Worm (Caenorhabditis elegans): Measurements from ENCODE around the gene F58E2.2.

The F58E2.2 gene

DNA sequence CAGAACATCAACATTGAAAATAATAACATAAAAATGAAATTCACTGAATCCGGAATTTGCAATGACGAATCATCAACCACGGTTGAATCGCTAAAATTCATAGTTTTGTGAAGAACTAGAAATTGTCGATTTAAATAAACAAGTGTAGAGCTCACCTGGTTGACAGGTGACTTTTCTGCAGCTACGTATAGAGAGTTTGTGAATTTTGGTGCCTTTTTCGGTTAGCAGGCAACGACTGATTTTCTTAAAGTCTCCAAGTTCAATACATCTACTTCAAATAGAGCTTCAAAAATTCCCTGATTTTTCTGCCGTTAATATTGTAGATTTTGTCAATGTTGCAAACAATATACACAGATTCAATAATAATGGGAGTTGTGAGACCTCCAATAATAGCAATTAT lies 7.3 kb downstream of the F58E2.2 start, which contains the start of gene srz-69:
TSS of gene srz-69 (minus strand) at position 101 of the 400 bp plus-strand sequence.
- no peak for TF ChIP-seq ceh-83 (GFP tag; optimal IDR thresholded peaks at IDR 0.05)
- TF ChIP-seq tbx-8 (GFP tag; optimal IDR thresholded peaks at IDR 0.05): no peak
- no peak for TF ChIP-seq ztf-11 (tag; optimal IDR thresholded peaks at IDR 0.05)
- no peak for TF ChIP-seq flh-1 (GFP tag; optimal IDR thresholded peaks at IDR 0.05)
- no peak for TF ChIP-seq drap-1 (GFP tag; optimal IDR thresholded peaks at IDR 0.05)
- TF ChIP-seq snpc-4 (tag; optimal IDR thresholded peaks at IDR 0.05): no peak
- TF ChIP-seq lsy-2 (tag; optimal IDR thresholded peaks at IDR 0.05): no peak
- TF ChIP-seq unc-39 (tag; optimal IDR thresholded peaks at IDR 0.05): no peak
- TF ChIP-seq M03D4.4 (tag; optimal IDR thresholded peaks at IDR 0.05): no peak
- TF ChIP-seq pha-4 (tag; optimal IDR thresholded peaks at IDR 0.05): no peak
- no peak for TF ChIP-seq blmp-1 (tag; optimal IDR thresholded peaks at IDR 0.05)
- TF ChIP-seq lin-13 (tag; optimal IDR thresholded peaks at IDR 0.05): no peak
- TF ChIP-seq nhr-28 (tag; optimal IDR thresholded peaks at IDR 0.05): no peak

DNA sequence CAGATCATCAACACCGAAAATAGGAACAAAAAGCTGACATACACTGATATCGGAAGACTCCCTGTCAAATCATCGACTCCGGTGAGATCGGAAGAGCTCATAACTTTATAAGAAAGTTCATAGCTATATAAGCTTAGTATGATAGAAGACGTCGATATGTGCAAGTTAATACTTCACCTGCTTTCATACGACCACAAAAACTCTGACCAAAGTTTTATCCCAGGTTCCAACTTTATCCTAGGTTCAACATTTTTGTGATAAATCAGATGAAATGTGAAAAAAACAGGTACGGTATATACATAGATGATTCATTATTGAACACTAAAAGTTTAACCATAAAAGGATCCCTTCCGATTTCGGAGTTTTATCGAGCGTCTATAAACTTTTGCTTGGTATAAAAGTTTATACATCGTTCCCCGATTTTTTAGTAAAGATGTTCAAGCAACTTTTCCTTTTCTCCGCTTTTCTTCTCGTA lies 9.1 kb downstream of the F58E2.2 start, which contains the start of the genes srz-70 and C09G12.5:
TSS of gene srz-70 (minus strand) at position 101 of the 475 bp plus-strand sequence.
TSS of gene C09G12.5 (plus strand) at position 425 of the 475 bp plus-strand sequence.
- TF ChIP-seq unc-120 (tag; optimal IDR thresholded peaks at IDR 0.05; ENCODE audit: poor library complexity, severe bottlenecking) (no peak), blmp-1 (tag; optimal IDR thresholded peaks at IDR 0.05) (no peak), bed-3 (GFP tag; optimal IDR thresholded peaks at IDR 0.05) (no peak), M03D4.4 (tag; optimal IDR thresholded peaks at IDR 0.05) (no peak), nhr-12 (tag; optimal IDR thresholded peaks at IDR 0.05) (no peak), hlh-1 (tag; optimal IDR thresholded peaks at IDR 0.05) (no peak), unc-62 (GFP tag; optimal IDR thresholded peaks at IDR 0.05) (no peak), flh-1 (GFP tag; optimal IDR thresholded peaks at IDR 0.05) (no peak), ham-2 (GFP tag; optimal IDR thresholded peaks at IDR 0.05) (no peak), pha-4 (tag; optimal IDR thresholded peaks at IDR 0.05) (no peak), zip-8 (tag; optimal IDR thresholded peaks at IDR 0.05) (no peak), nhr-28 (tag; optimal IDR thresholded peaks at IDR 0.05) (no peak), mab-5 (tag; optimal IDR thresholded peaks at IDR 0.05) (no peak), sem-2 (GFP tag; optimal IDR thresholded peaks at IDR 0.05) (no peak), nhr-237 (tag; optimal IDR thresholded peaks at IDR 0.05) (no peak), mep-1 (tag; optimal IDR thresholded peaks at IDR 0.05) (no peak), ceh-43 (GFP tag; optimal IDR thresholded peaks at IDR 0.05) (no peak), ceh-39 (tag; optimal IDR thresholded peaks at IDR 0.05) (no peak), ceh-83 (GFP tag; optimal IDR thresholded peaks at IDR 0.05) (no peak), drap-1 (GFP tag; optimal IDR thresholded peaks at IDR 0.05) (no peak)

DNA sequence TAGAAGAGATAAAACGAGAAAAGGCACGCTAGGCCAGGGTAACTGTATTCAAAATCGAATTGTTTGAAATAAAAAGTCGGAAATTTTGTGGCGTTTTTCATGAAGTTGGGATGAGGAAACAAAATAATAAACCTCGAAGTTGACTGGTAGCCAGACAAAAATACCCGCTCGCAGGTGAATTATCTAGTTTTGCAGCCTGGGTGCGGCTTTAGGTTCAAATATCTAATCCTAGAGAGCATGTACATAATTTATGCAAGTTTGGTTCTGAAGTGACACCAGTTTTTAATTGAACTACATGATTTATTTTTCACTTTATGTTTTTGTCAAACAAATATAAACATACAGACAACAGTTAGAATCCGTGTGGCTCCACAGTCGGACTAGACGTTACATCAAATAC lies 11.9 kb downstream of the F58E2.2 start, which contains the start of gene srz-37:
TSS of gene srz-37 (minus strand) at position 101 of the 400 bp plus-strand sequence.
- TF ChIP-seq nhr-12 (tag; optimal IDR thresholded peaks at IDR 0.05) (no peak), nhr-237 (tag; optimal IDR thresholded peaks at IDR 0.05) (no peak), unc-62 (GFP tag; optimal IDR thresholded peaks at IDR 0.05) (no peak), M03D4.4 (tag; optimal IDR thresholded peaks at IDR 0.05) (no peak), drap-1 (GFP tag; optimal IDR thresholded peaks at IDR 0.05) (no peak), cnd-1 (tag; optimal IDR thresholded peaks at IDR 0.05) (no peak), pha-4 (tag; optimal IDR thresholded peaks at IDR 0.05) (no peak)

DNA sequence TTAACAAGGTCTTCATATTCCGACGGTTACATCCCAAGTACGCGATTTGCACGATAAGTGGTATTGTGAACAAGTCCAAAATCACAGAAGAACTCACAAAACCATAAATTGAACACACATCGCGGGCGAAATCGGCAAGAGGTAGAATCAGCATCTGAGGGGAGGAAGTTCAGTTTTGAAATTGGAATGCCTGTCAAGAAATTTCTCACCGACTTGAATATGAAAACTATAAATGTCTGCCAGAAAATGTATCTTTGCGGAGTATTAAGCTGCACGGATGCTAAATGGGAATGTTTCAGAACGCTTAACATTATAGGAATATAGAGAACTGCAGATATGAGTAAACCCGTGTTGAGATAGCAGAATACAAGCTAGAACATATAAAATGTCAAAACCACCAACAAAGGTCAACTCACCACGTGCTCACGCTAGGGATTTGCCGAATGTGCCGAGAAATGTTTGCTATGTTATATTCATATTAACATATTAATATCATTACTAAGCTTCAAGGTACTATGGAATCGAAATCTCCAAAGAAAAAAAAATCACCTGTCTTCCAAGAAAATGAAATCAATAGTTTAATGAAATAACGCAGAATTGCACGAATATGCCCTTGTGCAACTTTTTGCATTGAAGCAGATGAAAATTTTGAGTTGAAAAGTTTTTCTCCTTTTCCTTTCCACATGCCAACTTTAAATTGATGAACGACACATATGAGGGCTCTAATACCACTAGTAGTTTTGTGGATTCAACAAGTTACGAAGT lies 12.5 kb downstream of the F58E2.2 start, which contains the start of gene srz-82:
TSS of gene srz-82 (plus strand) at position 701 of the 765 bp plus-strand sequence.
- TF ChIP-seq hlh-1 (tag; optimal IDR thresholded peaks at IDR 0.05) (no peak), snpc-4 (tag; optimal IDR thresholded peaks at IDR 0.05) (no peak), M03D4.4 (tag; optimal IDR thresholded peaks at IDR 0.05) (no peak), unc-39 (tag; optimal IDR thresholded peaks at IDR 0.05) (no peak), blmp-1 (tag; optimal IDR thresholded peaks at IDR 0.05) (no peak), unc-62 (GFP tag; optimal IDR thresholded peaks at IDR 0.05) (no peak), mep-1 (tag; optimal IDR thresholded peaks at IDR 0.05) (no peak), lsy-2 (tag; optimal IDR thresholded peaks at IDR 0.05) (no peak), flh-1 (GFP tag; optimal IDR thresholded peaks at IDR 0.05) (no peak), ham-2 (GFP tag; optimal IDR thresholded peaks at IDR 0.05) (no peak), bed-3 (GFP tag; optimal IDR thresholded peaks at IDR 0.05) (no peak), tbx-8 (GFP tag; optimal IDR thresholded peaks at IDR 0.05) (no peak), ceh-43 (GFP tag; optimal IDR thresholded peaks at IDR 0.05) (no peak)

DNA sequence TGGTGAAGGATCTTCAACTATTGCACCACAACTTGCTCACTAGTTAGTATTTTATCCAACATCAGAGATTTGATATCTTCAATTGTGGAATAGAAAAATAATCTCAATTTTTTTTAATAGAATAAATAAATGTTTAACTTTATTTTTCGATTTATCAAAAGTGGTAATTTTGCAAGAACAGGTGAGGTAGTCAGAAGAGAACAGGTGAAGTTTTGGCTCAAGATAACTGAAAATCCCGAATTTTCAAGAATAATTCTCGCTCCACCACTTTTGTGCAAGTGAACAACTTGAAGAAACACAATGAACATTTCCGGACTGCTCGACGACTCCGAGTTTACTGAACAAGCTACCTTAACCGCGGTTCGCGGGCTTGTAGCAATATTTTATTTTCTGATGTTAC lies 21.6 kb downstream of the F58E2.2 start, which contains the start of gene srz-78:
TSS of gene srz-78 (plus strand) at position 301 of the 400 bp plus-strand sequence.
- TF ChIP-seq ham-2 (GFP tag; optimal IDR thresholded peaks at IDR 0.05) (no peak), nhr-76 (tag; optimal IDR thresholded peaks at IDR 0.05) (no peak), tbx-8 (GFP tag; optimal IDR thresholded peaks at IDR 0.05) (no peak), elt-3 (tag; optimal IDR thresholded peaks at IDR 0.05) (no peak)

Data from whole organism, mixed stage, embryonic.